Fruit fly (Drosophila melanogaster) whole organism, wandering third instar larva: Measurements from ENCODE around the gene Akt.
A peak's percentile ranks its signal among the peaks of the same experiment; 100 is the strongest.

ENCODE experiments used
- Abd-B ChIP-seq: fragments of >200 bp; optimal IDR thresholded peaks from 2 replicates; lab custom pipeline; 2017; ENCODE audit warnings: missing biosample characterization, missing genetic modification characterization
- CG32264 ChIP-seq: fragments of 200-800 bp; sonication (Bioruptor generic); optimal IDR thresholded peaks from 2 replicates; lab custom pipeline; 2016; ENCODE audit warnings: missing biosample characterization, missing genetic modification characterization
- CG9705 ChIP-seq: fragments of 200-800 bp; sonication (Bioruptor generic); optimal IDR thresholded peaks from 2 replicates; lab custom pipeline; 2018; ENCODE audit warnings: missing biosample characterization, mild to moderate bottlenecking, missing genetic modification characterization
- CrebA ChIP-seq: fragments of 200-800 bp; sonication (Bioruptor generic); optimal IDR thresholded peaks from 2 replicates; lab custom pipeline; 2016; ENCODE audit warnings: missing biosample characterization, mild to moderate bottlenecking, missing genetic modification characterization, borderline replicate concordance
- Dfd ChIP-seq: fragments of >200 bp; optimal IDR thresholded peaks from 2 replicates; lab custom pipeline; 2017; ENCODE audit warnings: missing biosample characterization, missing genetic modification characterization
- HLH106 ChIP-seq: fragments of 200-800 bp; optimal IDR thresholded peaks from 3 replicates; lab custom pipeline; 2019; ENCODE audit warnings: missing biosample characterization, mild to moderate bottlenecking, missing genetic modification characterization, moderate library complexity
- Hr78 ChIP-seq: fragments of >200 bp; optimal IDR thresholded peaks from 2 replicates; lab custom pipeline; 2017; ENCODE audit warnings: missing biosample characterization, missing genetic modification characterization
- Jra ChIP-seq: sonication (Bioruptor generic); optimal IDR thresholded peaks from 2 replicates; lab custom pipeline; 2016; ENCODE audit warnings: missing biosample characterization, missing genetic modification characterization
- Mio ChIP-seq: sonication (Bioruptor generic); optimal IDR thresholded peaks from 2 replicates; lab custom pipeline; 2016; ENCODE audit warnings: missing biosample characterization, missing genetic modification characterization
- N ChIP-seq: fragments of >200 bp; optimal IDR thresholded peaks from 2 replicates; lab custom pipeline; 2018; ENCODE audit warnings: missing biosample characterization, missing external identifiers, missing genetic modification characterization
- OdsH ChIP-seq: fragments of 200-800 bp; sonication (Bioruptor generic); optimal IDR thresholded peaks from 2 replicates; lab custom pipeline; 2016; ENCODE audit warnings: missing biosample characterization, mild to moderate bottlenecking, missing genetic modification characterization
- Rel ChIP-seq, 2 experiments: fragments of 200-800 bp; sonication (Bioruptor generic) in 1 of 2; optimal IDR thresholded peaks; 2 replicates in 1 of 2; 3 replicates in 1 of 2; lab custom pipeline; 2016 to 2019; ENCODE audit warnings: mild to moderate bottlenecking in 2 of 2, missing biosample characterization in 2 of 2, missing genetic modification characterization in 2 of 2, moderate library complexity in 1 of 2
- Sp1 ChIP-seq: fragments of 200-800 bp; sonication (Bioruptor generic); optimal IDR thresholded peaks from 3 replicates; lab custom pipeline; 2019; ENCODE audit warnings: missing biosample characterization, mild to moderate bottlenecking, missing genetic modification characterization, moderate library complexity
- Vsx2 ChIP-seq: fragments of 200-300, 225-300 bp; sonication (Bioruptor generic); optimal IDR thresholded peaks from 2 replicates; lab custom pipeline; 2018; ENCODE audit warnings: missing biosample characterization, missing genetic modification characterization; ENCODE audit not compliant: partially characterized antibody
- br ChIP-seq: fragments of 200-800 bp; sonication (Bioruptor generic); optimal IDR thresholded peaks from 2 replicates; lab custom pipeline; 2016; ENCODE audit warnings: missing biosample characterization, missing genetic modification characterization
- brk ChIP-seq: fragments of 200-800 bp; sonication (Bioruptor generic); optimal IDR thresholded peaks from 2 replicates; lab custom pipeline; 2016; ENCODE audit warnings: missing biosample characterization, mild to moderate bottlenecking, missing genetic modification characterization
- dl ChIP-seq, 2 experiments: fragments of 175-275, 200-275 bp in 1 of 2; fragments of 200-275 bp in 1 of 2; sonication (Bioruptor generic); optimal IDR thresholded peaks; lab custom pipeline; 2018; ENCODE audit warnings: mild to moderate bottlenecking in 2 of 2, missing biosample characterization in 2 of 2, missing genetic modification characterization in 2 of 2, moderate library complexity in 2 of 2; ENCODE audit not compliant: partially characterized antibody in 2 of 2, insufficient read depth in 1 of 2
- dmrt93B ChIP-seq: fragments of 200-800 bp; sonication (Bioruptor generic); optimal IDR thresholded peaks from 2 replicates; lab custom pipeline; 2018; ENCODE audit warnings: missing biosample characterization, mild to moderate bottlenecking, missing genetic modification characterization
- dsf ChIP-seq: sonication (Bioruptor generic); optimal IDR thresholded peaks from 2 replicates; lab custom pipeline; 2016; ENCODE audit warnings: missing biosample characterization, missing genetic modification characterization, borderline replicate concordance
- foxo ChIP-seq, 2 experiments: fragments of 200-800 bp; sonication (Bioruptor generic); optimal IDR thresholded peaks; 2 replicates in 1 of 2; 3 replicates in 1 of 2; lab custom pipeline; 2016 to 2017; ENCODE audit warnings: missing biosample characterization in 2 of 2, missing genetic modification characterization in 2 of 2
- fru ChIP-seq: fragments of 200-800 bp; sonication (Bioruptor generic); optimal IDR thresholded peaks from 3 replicates; lab custom pipeline; 2016; ENCODE audit warnings: missing biosample characterization, mild to moderate bottlenecking, missing genetic modification characterization
- h ChIP-seq: fragments of 200-800 bp; sonication (Bioruptor generic); optimal IDR thresholded peaks from 3 replicates; lab custom pipeline; 2016; ENCODE audit warnings: missing biosample characterization, mild to moderate bottlenecking, missing genetic modification characterization
- jim ChIP-seq: fragments of 175-275, 200-325 bp; sonication (Bioruptor generic); optimal IDR thresholded peaks from 2 replicates; lab custom pipeline; 2016; ENCODE audit warnings: missing biosample characterization, mild to moderate bottlenecking, missing genetic modification characterization
- lola ChIP-seq: fragments of >200 bp; optimal IDR thresholded peaks from 2 replicates; lab custom pipeline; 2017; ENCODE audit warnings: missing biosample characterization, missing genetic modification characterization
- psq ChIP-seq: fragments of 200-800 bp; sonication (Bioruptor generic); optimal IDR thresholded peaks from 3 replicates; lab custom pipeline; 2017; ENCODE audit warnings: missing biosample characterization, mild to moderate bottlenecking, missing genetic modification characterization, moderate library complexity
- sage ChIP-seq: fragments of 200-800 bp; sonication (Bioruptor generic); optimal IDR thresholded peaks from 2 replicates; lab custom pipeline; 2016; ENCODE audit warnings: missing biosample characterization, mild to moderate bottlenecking, missing genetic modification characterization
- sv ChIP-seq: fragments of 200-800 bp; sonication (Bioruptor generic); optimal IDR thresholded peaks from 3 replicates; lab custom pipeline; 2016; ENCODE audit warnings: missing biosample characterization, missing genetic modification characterization
- tai ChIP-seq: sonication (Bioruptor generic); optimal IDR thresholded peaks from 2 replicates; lab custom pipeline; 2016; ENCODE audit warnings: missing biosample characterization, missing genetic modification characterization
- woc ChIP-seq: sonication (Bioruptor generic); optimal IDR thresholded peaks from 2 replicates; lab custom pipeline; 2016; ENCODE audit warnings: missing biosample characterization, mild to moderate bottlenecking, missing genetic modification characterization

Gene Akt

DNA sequence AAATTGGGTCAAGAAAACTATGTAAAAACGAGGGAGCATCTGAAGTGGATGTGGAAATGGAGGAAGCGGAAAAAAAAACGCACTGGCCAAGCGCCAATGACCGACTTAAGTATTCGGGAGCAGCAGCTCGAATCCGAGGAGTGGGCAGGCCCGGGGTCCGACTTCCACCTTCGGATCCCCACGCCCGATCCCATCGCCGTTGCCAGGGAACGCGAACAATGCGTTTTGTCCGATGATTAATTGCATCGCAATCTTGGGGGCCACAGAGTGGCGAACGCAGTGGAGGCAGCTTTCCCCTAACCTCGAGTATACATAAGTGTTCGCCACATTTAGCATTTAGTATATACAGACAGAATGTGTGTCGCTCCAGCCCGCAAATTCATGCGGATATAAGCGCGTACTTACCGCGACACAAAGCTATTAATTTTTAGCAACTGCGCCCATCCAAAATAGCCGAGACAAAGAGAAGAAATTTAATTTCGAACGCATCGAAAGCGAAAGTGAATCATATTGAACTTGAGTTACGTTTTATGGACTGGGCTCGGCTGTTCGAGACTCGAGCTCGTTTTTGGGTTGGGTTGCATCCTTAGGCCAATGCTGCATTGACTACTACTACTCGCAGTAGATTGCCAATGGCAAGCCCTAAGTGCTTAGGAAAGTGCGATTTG, 6.9 kb downstream of the Akt start:
- TF ChIP-seq jim (GFP tag; lab: Kevin White, UChicago) (no peak), tai (GFP tag; lab: Kevin White, UChicago) (no peak), dmrt93B (GFP tag; lab: Kevin White, UChicago) (no peak), dl (GFP tag; optimal IDR thresholded peaks at IDR 0.05; lab: Kevin White, UChicago; ENCODE audit: insufficient read depth in 1 of 2, partially characterized antibody in 2 of 2) (no peak), dsf (no peak), Vsx2 (GFP tag; lab: Kevin White, UChicago) (no peak), h (no peak), CG9705 (GFP tag; lab: Kevin White, UChicago) (no peak), OdsH (GFP tag; lab: Kevin White, UChicago) (no peak)

DNA sequence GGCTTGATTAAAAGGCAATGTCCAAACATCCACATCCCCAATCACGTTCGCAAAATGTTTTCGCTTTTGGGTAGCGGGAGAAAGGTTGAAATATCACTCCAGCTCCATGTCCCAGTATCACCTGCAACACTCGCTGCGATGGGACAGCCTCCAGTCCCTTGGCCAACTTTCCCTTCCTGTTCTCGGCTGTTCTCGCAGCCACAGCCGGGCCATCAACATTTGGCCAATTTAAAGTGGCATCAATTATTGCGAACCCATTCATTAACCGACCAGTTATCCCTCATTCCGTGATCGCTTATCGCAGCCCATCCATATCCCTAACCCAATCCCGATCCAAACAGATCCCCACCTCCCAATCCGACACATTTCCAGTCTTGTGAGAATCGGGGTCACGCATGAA, 14.1 kb downstream of the Akt start:
- TF ChIP-seq Vsx2 (GFP tag; lab: Kevin White, UChicago) (peak; percentile 52), CG32264 (no peak)
- TF ChIP-seq, all 38 proteins: peak for 1

DNA sequence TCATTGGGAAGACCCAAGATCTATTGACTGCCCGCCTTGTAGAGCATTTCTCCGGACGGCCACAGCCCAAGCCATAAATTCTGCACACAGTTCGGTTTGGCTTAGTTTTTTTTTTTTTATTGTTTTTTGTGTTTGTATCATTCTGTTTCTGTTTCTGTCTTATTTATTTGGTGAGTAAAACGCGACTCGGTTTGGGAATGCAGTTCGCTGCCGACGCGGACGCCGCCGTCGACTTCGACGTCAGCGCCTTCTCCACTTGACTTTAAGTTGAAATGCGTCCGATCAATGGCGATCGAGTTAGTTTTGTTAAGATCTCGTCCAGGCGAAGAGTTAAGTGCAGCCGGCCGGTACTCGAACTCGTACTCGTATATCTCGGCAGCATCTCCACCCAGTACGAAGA, 16.8 kb downstream of the Akt start, which contains the start of gene Sb:
Gene Sb, plus strand, starts transcription at position 301 of the 400 bp plus-strand sequence.
- TF ChIP-seq fru (GFP tag; lab: Kevin White, UChicago) (no peak), brk (GFP tag; lab: Kevin White, UChicago) (no peak), Jra (no peak), Abd-B (GFP tag; lab: Kevin White, UChicago) (no peak), woc (GFP tag; lab: Kevin White, UChicago) (no peak), sage (GFP tag; lab: Kevin White, UChicago) (no peak), foxo (GFP tag; optimal IDR thresholded peaks at IDR 0.05; lab: Kevin White, UChicago) (no peak), Vsx2 (GFP tag; lab: Kevin White, UChicago) (no peak), Rel (GFP tag; optimal IDR thresholded peaks at IDR 0.05; lab: Kevin White, UChicago) (no peak), Rel (tag; optimal IDR thresholded peaks at IDR 0.05; lab: Kevin White, UChicago) (no peak), CrebA (GFP tag; lab: Kevin White, UChicago) (no peak), dmrt93B (GFP tag; lab: Kevin White, UChicago) (no peak), sv (GFP tag; lab: Kevin White, UChicago) (no peak), Mio (GFP tag; lab: Kevin White, UChicago) (no peak), lola (GFP tag; lab: Kevin White, UChicago) (no peak)

DNA sequence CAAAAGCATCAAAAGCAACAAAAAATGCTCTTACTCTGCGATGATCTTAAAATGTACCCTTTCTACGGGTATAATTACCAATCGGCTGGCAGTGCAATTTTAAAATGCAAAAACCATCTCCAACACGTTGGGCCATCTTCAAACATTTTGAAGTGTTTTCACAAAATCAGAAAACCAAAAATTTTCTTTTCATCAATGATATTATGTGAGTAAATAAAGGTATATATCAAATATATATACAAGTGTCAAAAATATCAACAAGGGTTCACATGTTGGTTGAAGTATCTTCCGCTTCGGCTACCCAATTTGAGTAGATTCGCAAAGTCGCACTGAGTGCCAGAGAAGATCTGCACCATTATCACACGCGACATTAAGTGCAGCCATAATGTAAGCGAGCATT, 18.3 kb downstream of the Akt start:
- no peak for TF ChIP-seq dmrt93B (GFP tag; lab: Kevin White, UChicago)
- TF ChIP-seq Sp1 = peak; percentile 7
- TF ChIP-seq h = no peak
- TF ChIP-seq dl (GFP tag; optimal IDR thresholded peaks at IDR 0.05; lab: Kevin White, UChicago; ENCODE audit: insufficient read depth in 1 of 2, partially characterized antibody in 2 of 2) = no peak
- TF ChIP-seq sv (GFP tag; lab: Kevin White, UChicago) = no peak
- no peak for TF ChIP-seq N
- no peak for TF ChIP-seq Hr78 (GFP tag; lab: Kevin White, UChicago)
- peak; percentile 40 for TF ChIP-seq fru (GFP tag; lab: Kevin White, UChicago)
- no peak for TF ChIP-seq tai (GFP tag; lab: Kevin White, UChicago)
- no peak for TF ChIP-seq foxo (GFP tag; optimal IDR thresholded peaks at IDR 0.05; lab: Kevin White, UChicago)
- peak; percentile 18 for TF ChIP-seq HLH106
- TF ChIP-seq psq = no peak
- TF ChIP-seq br (GFP tag; lab: Kevin White, UChicago) = no peak
- peak; percentile 17 for TF ChIP-seq woc (GFP tag; lab: Kevin White, UChicago)

DNA sequence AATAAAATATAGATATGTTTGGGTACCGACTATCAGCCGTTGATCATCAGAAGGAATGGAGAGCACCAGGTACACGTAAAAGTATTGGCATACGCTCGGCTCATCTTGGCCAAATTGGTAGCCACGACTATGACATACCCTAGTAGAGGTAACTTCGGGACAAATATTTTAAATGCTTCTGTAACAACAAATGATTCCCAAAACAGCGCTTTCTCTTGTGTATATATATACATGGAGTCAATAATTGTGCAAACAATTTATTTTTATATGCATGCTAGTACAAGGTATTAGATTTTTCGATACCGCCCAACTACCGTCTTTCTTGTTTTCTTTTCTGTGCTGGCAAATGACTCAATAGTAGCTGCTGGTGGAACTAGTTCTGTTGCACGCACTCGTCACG, 20.4 kb downstream of the Akt start:
- TF ChIP-seq sv (GFP tag; lab: Kevin White, UChicago) (no peak), Dfd (GFP tag; lab: Kevin White, UChicago) (no peak), brk (GFP tag; lab: Kevin White, UChicago) (no peak)
- TF ChIP-seq, all 38 proteins: peak for 0
